Worm (Caenorhabditis elegans): ENCODE measurements around the gene tag-234.

- TF ChIP-seq nhr-23 (tag; optimal IDR thresholded peaks at IDR 0.05) (no peak), snpc-4 (tag; optimal IDR thresholded peaks at IDR 0.05) (no peak), zag-1 (tag; optimal IDR thresholded peaks at IDR 0.05) (no peak), sma-3 (GFP tag; optimal IDR thresholded peaks at IDR 0.05) (no peak), blmp-1 (tag; optimal IDR thresholded peaks at IDR 0.05; ENCODE audit: insufficient read depth) (no peak), Y55F3AM.14 (GFP tag; optimal IDR thresholded peaks at IDR 0.05) (no peak), C34F6.9 (tag; optimal IDR thresholded peaks at IDR 0.05) (no peak), elt-3 (tag; optimal IDR thresholded peaks at IDR 0.05) (no peak), nhr-11 (tag; optimal IDR thresholded peaks at IDR 0.05) (no peak), ztf-11 (tag; optimal IDR thresholded peaks at IDR 0.05) (no peak), egl-27 (tag; optimal IDR thresholded peaks at IDR 0.05) (no peak), unc-62 (GFP tag; optimal IDR thresholded peaks at IDR 0.05) (no peak)
Observed at ce11 chrII:5865405-5866308, 1.7 kb downstream of the tag-234 start, which contains the start of gene F55C12.19.

Data from whole organism, L2 larva.